Worm (Caenorhabditis elegans): ENCODE measurements around the gene ugt-20.
A peak's percentile ranks its signal among the peaks of the same experiment; 100 is the strongest.

Gene ugt-20

DNA sequence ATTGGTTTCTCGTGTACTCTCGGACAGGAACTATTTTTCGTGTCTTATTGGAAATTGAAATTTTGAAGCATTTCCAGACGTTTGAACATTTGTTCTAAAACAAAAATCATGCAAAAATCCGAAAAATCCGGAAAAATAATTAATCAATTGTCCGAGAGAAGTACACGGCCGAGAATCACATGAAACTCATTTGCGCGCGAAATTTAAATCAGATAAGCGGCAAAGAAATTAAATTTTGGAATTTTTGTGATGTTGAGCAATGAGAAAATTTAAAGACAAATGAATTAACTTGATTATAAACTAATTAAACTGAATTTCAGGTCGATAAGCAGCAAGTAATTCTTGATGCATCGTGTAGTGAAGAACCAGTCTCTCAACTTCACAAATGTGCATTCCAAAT is 25.3 kb upstream of the ugt-20 start:
- TF ChIP-seq daf-19 (GFP tag; conservative IDR thresholded peaks at IDR 0.05): peak; percentile 61; the same call in 1 of the 2 replicates
- no peak for TF ChIP-seq daf-8 (GFP tag; IDR thresholded peaks at IDR 0.05)

DNA sequence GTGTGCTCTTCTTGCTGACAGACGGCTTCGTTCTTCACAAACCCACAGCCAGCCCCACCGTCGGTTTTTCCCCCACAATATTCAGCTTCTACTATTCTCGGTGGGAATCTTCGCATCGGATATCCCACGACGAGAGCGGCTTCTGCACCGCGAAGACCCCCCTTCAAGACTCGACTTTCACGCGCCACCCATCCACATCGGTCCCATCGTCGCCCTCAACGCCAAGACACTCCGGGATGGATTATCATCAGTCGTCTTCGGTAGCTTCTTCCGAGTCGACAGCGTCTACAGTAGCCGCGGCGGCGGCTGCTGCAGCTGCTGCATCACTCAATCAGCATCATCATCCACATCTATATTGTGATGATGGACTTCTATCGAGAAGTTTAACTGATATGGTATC is 21.0 kb upstream of the ugt-20 start:
- TF ChIP-seq aha-1 (tag): peak; percentile 78
- no peak for TF ChIP-seq pqm-1 (tag; optimal IDR thresholded peaks at IDR 0.05)
- peak; percentile 81 for TF ChIP-seq set-16 (GFP tag; IDR thresholded peaks at IDR 0.05)

- TF ChIP-seq lsy-2 (tag; optimal IDR thresholded peaks at IDR 0.05): peak in 1 of 2 experiments; percentile 49
- no peak for TF ChIP-seq Y48G9A.11 (GFP tag; IDR thresholded peaks at IDR 0.05)
- peak; percentile 66; the same call in 1 of the 2 replicates for TF ChIP-seq ceh-20 (GFP tag; IDR thresholded peaks at IDR 0.05)
- peak; percentile 74 for TF ChIP-seq nhr-77 (tag; optimal IDR thresholded peaks at IDR 0.05)
- TF ChIP-seq vab-7 (GFP tag; IDR thresholded peaks at IDR 0.05): no peak
- TF ChIP-seq dmd-6 (GFP tag; IDR thresholded peaks at IDR 0.05): peak; percentile 91
- TF ChIP-seq madf-9 (GFP tag; conservative IDR thresholded peaks at IDR 0.05): no peak
- no peak for TF ChIP-seq ceh-82 (tag; optimal IDR thresholded peaks at IDR 0.05)
- TF ChIP-seq lin-13 (GFP tag; optimal IDR thresholded peaks at IDR 0.05): no peak
- peak; percentile 8 for TF ChIP-seq mes-2 (tag; optimal IDR thresholded peaks at IDR 0.05; ENCODE audit: poor library complexity, severe bottlenecking)
- no peak for TF ChIP-seq rbr-2 (tag; optimal IDR thresholded peaks at IDR 0.05)
- no peak for TF ChIP-seq egl-43 (GFP tag; IDR thresholded peaks at IDR 0.05)
- no peak for TF ChIP-seq zip-11 (GFP tag; IDR thresholded peaks at IDR 0.05)
- TF ChIP-seq gei-8 (GFP tag; optimal IDR thresholded peaks at IDR 0.05): peak; percentile 72
- TF ChIP-seq nhr-76 (tag; optimal IDR thresholded peaks at IDR 0.05): peak; percentile 47
- no peak for TF ChIP-seq zfp-2 (tag; optimal IDR thresholded peaks at IDR 0.05)
- no peak for TF ChIP-seq ama-1 (optimal IDR thresholded peaks at IDR 0.05)
- TF ChIP-seq mxl-3 (GFP tag; optimal IDR thresholded peaks at IDR 0.05): peak; percentile 76
- no peak for TF ChIP-seq attf-4 (tag; optimal IDR thresholded peaks at IDR 0.05)
- TF ChIP-seq ZK337.2 (GFP tag; IDR thresholded peaks at IDR 0.05): no peak
- no peak for TF ChIP-seq daf-16 (GFP tag; optimal IDR thresholded peaks at IDR 0.05)
- TF ChIP-seq daf-16 (tag; optimal IDR thresholded peaks at IDR 0.05): peak; percentile 60
- no peak for TF ChIP-seq nhr-41 (GFP tag; IDR thresholded peaks at IDR 0.05)
- no peak for TF ChIP-seq daf-12 (tag; optimal IDR thresholded peaks at IDR 0.05)
- no peak for TF ChIP-seq arid-1 (GFP tag; conservative IDR thresholded peaks at IDR 0.05)
- TF ChIP-seq zfp-3 (GFP tag; conservative IDR thresholded peaks at IDR 0.05): no peak
- no peak for TF ChIP-seq tag-97 (GFP tag; IDR thresholded peaks at IDR 0.05)
- no peak for TF ChIP-seq skn-1 (tag; optimal IDR thresholded peaks at IDR 0.05)
- no peak for TF ChIP-seq F44E2.7 (GFP tag; IDR thresholded peaks at IDR 0.05)
- TF ChIP-seq aha-1 (tag): peak; percentile 35
- TF ChIP-seq nhr-102 (tag; optimal IDR thresholded peaks at IDR 0.05): peak; percentile 37
- no peak for TF ChIP-seq ces-1 (GFP tag; optimal IDR thresholded peaks at IDR 0.05)
- TF ChIP-seq spr-3 (GFP tag; optimal IDR thresholded peaks at IDR 0.05): no peak
- TF ChIP-seq dpl-1 (GFP tag; optimal IDR thresholded peaks at IDR 0.05): peak; percentile 36
- TF ChIP-seq R02D3.7 (tag; optimal IDR thresholded peaks at IDR 0.05): no peak
- no peak for TF ChIP-seq unc-62 (GFP tag; optimal IDR thresholded peaks at IDR 0.05 in 1 of 2)
- no peak for TF ChIP-seq unc-62 (tag; optimal IDR thresholded peaks at IDR 0.05)
- peak; percentile 74 for TF ChIP-seq hlh-30 (tag; optimal IDR thresholded peaks at IDR 0.05; ENCODE audit: insufficient read depth)
- no peak for TF ChIP-seq daf-19 (GFP tag; conservative IDR thresholded peaks at IDR 0.05)
- TF ChIP-seq nhr-48 (tag; optimal IDR thresholded peaks at IDR 0.05): peak; percentile 88
- peak; percentile 85 for TF ChIP-seq hlh-11 (tag; optimal IDR thresholded peaks at IDR 0.05)
- no peak for TF ChIP-seq nhr-6 (tag; optimal IDR thresholded peaks at IDR 0.05)
- peak; percentile 85 for TF ChIP-seq nhr-28 (tag; optimal IDR thresholded peaks at IDR 0.05)
- TF ChIP-seq dve-1 (tag; optimal IDR thresholded peaks at IDR 0.05; ENCODE audit: insufficient read depth): peak; percentile 81
- no peak for TF ChIP-seq Y105C5A.15 (GFP tag; IDR thresholded peaks at IDR 0.05)
- TF ChIP-seq ZK546.5 (tag; optimal IDR thresholded peaks at IDR 0.05): no peak
These were observed 16.4 kb upstream of the ugt-20 start for ce11 chrIV:6099770-6100169.

Data from whole organism, L4 larva.